Worm (Caenorhabditis elegans): ENCODE data around the gene aexr-1.

DNA sequence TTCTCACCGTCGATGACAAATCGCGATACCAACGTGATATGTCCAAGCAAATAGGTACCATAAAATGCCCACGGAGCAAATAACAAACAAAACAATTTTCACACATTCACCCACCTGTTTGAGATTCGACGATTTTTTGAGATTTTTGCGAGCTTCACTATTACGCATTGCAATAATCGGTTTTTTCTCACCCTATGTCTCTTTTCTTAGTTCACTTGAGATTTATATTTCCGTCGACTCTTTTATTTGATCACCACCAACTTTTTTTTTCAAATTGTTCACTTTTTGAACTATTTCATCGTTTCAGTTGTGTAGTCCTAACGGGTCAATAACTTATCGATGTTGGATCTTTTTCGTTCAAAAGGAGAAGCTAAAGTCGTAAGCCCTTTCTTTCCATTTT, 46.6 kb downstream of the aexr-1 start, which contains the start of gene fbxl-4:
- TF ChIP-seq sea-2 (GFP tag; optimal IDR thresholded peaks at IDR 0.05) (no peak), pha-4 (tag; optimal IDR thresholded peaks at IDR 0.05) (no peak), lin-15B (tag; optimal IDR thresholded peaks at IDR 0.05) (no peak), fos-1 (tag; optimal IDR thresholded peaks at IDR 0.05) (no peak), egl-27 (tag; optimal IDR thresholded peaks at IDR 0.05) (no peak), ceh-9 (tag; optimal IDR thresholded peaks at IDR 0.05) (no peak), ZK546.5 (tag; optimal IDR thresholded peaks at IDR 0.05) (no peak), elt-2 (tag; optimal IDR thresholded peaks at IDR 0.05) (no peak), nhr-237 (tag; optimal IDR thresholded peaks at IDR 0.05) (no peak), unc-62 (GFP tag; optimal IDR thresholded peaks at IDR 0.05) (no peak), snpc-4 (tag; optimal IDR thresholded peaks at IDR 0.05) (no peak)
